Worm (Caenorhabditis elegans) whole organism, midembryonic: ENCODE measurements around the gene C17B7.15.
"Not testable (repeated sequence)": the region's sequence is repeated elsewhere in the genome, so short reads cannot be mapped to it uniquely, and the experiment has no call there.

Experiments
- cog-1 ChIP-seq: sonication (generic microtip); optimal IDR thresholded peaks from 2 replicates; lab custom pipeline; 2016; ENCODE audit warnings: missing genetic modification characterization, missing compliant biosample characterization
- flt-1 ChIP-seq: fragments of 200-800 bp; sonication (Bioruptor generic); IDR thresholded peaks from 2 replicates; pipeline ENCODE4 v1.3.6; 2022; ENCODE audit warnings: missing genetic modification characterization, missing compliant biosample characterization
- med-1 ChIP-seq: sonication (generic microtip); optimal IDR thresholded peaks from 2 replicates; lab custom pipeline; 2017; ENCODE audit warnings: missing genetic modification characterization, mild to moderate bottlenecking, missing compliant biosample characterization, antibody characterized with exemption, missing genetic modification reagents; ENCODE audit not compliant: insufficient read depth
- ztf-23 ChIP-seq: fragments of 200-800 bp; sonication (Bioruptor generic); IDR thresholded peaks from 2 replicates; pipeline ENCODE4 v1.3.6; 2022; ENCODE audit warnings: missing genetic modification reagents, missing genetic modification characterization, missing compliant biosample characterization
- ztf-29 ChIP-seq: fragments of 200-800 bp; sonication (Bioruptor generic); IDR thresholded peaks from 2 replicates; pipeline ENCODE4 v1.3.6; 2022; ENCODE audit warnings: missing genetic modification reagents, missing genetic modification characterization, missing compliant biosample characterization

DNA sequence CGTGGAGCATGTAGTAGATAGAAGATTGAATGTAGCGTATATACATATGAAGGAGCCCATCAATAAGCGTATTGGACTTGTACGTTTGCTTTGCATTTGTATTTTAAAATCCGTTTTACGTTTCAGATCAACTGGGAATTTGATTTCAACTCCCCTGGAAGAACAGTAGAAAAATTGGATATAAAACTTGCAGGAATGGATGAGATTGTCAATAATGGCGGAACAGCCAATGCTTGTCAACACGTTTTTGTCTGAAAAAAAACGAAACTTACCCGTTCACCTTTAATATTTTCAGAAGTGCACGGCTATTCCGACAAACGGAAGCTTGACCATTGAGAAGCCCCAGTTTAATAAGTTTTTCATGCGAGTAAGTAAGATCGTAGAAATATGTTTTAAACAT lies 17.8 kb downstream of the C17B7.15 start, which contains the start of gene C04E12.2:
- not testable (repeated sequence) for TF ChIP-seq med-1; ztf-29 (GFP tag; lab: Robert Waterston, UW); cog-1 (tag; lab: Kevin White, UChicago); flt-1; ztf-23 (GFP tag; lab: Robert Waterston, UW)
